Worm (Caenorhabditis elegans) whole organism, mixed stage, embryonic: Measurements from ENCODE around the gene srbc-77.

ENCODE experiments used
- blmp-1 ChIP-seq: fragments of 150-350 bp; optimal IDR thresholded peaks from 2 replicates; lab custom pipeline; 2014; ENCODE audit warnings: missing biosample characterization, missing genetic modification characterization
- mab-5 ChIP-seq: fragments of 150-350 bp; optimal IDR thresholded peaks from 2 replicates; lab custom pipeline; 2014; ENCODE audit warnings: missing biosample characterization, missing genetic modification characterization
- nhr-12 ChIP-seq: fragments of 150-350 bp; optimal IDR thresholded peaks from 2 replicates; lab custom pipeline; 2014; ENCODE audit warnings: missing biosample characterization, missing genetic modification characterization
- nhr-76 ChIP-seq: sonication (generic microtip); optimal IDR thresholded peaks from 2 replicates; lab custom pipeline; 2017; ENCODE audit warnings: missing biosample characterization, missing genetic modification characterization
- unc-62 ChIP-seq: fragments of 150-350 bp; optimal IDR thresholded peaks from 2 replicates; lab custom pipeline; 2014; ENCODE audit warnings: missing biosample characterization, missing genetic modification reagents, missing genetic modification characterization

ce11 chrV:15974836-15975235 is 44.9 kb downstream of the srbc-77 start, which contains the start of gene sru-22:
- TF ChIP-seq nhr-12 (tag; lab: Kevin White, UChicago) (no peak), mab-5 (tag; lab: Kevin White, UChicago) (no peak), unc-62 (no peak), blmp-1 (tag; lab: Kevin White, UChicago) (no peak), nhr-76 (tag; lab: Kevin White, UChicago) (no peak)
